Worm (Caenorhabditis elegans) whole organism, young adult: ENCODE measurements around the gene F58F9.4.

ENCODE experiments used
- T07F8.4 ChIP-seq: sonication (generic microtip); optimal IDR thresholded peaks from 2 replicates; lab custom pipeline; 2016; ENCODE audit warnings: mild to moderate bottlenecking, missing genetic modification characterization, moderate library complexity, missing compliant biosample characterization
- T26A5.8 ChIP-seq: sonication (generic microtip); optimal IDR thresholded peaks from 2 replicates; lab custom pipeline; 2016; ENCODE audit warnings: missing genetic modification characterization, missing compliant biosample characterization
- aptf-3 ChIP-seq: fragments of 200-800 bp; sonication (Bioruptor generic); IDR thresholded peaks from 2 replicates; pipeline ENCODE4 v1.3.6; 2022; ENCODE audit warnings: missing genetic modification characterization, missing compliant biosample characterization
- dox-1 ChIP-seq: fragments of 200-800 bp; sonication (Bioruptor generic); IDR thresholded peaks from 2 replicates; pipeline ENCODE4 v1.3.6; 2022; ENCODE audit warnings: missing genetic modification reagents, missing genetic modification characterization, missing compliant biosample characterization
- dpl-1 ChIP-seq: fragments of 150-350 bp; optimal IDR thresholded peaks from 2 replicates; lab custom pipeline; 2014; ENCODE audit warnings: missing biosample characterization, missing genetic modification reagents, missing genetic modification characterization
- efl-1 ChIP-seq: fragments of 150-350 bp; optimal IDR thresholded peaks from 2 replicates; lab custom pipeline; 2014; ENCODE audit warnings: missing biosample characterization, missing genetic modification reagents, missing genetic modification characterization
- hsf-1 ChIP-seq: fragments of 200-800 bp; sonication (Bioruptor generic); IDR thresholded peaks from 2 replicates; pipeline ENCODE4 v1.3.6; 2022; ENCODE audit warnings: missing genetic modification reagents, missing genetic modification characterization, missing compliant biosample characterization
- lin-35 ChIP-seq, 3 experiments: fragments of 150-350 bp in 2 of 3; sonication (generic microtip) in 1 of 3; optimal IDR thresholded peaks; 2 replicates each; lab custom pipeline; 2014 to 2018; ENCODE audit warnings: missing biosample characterization in 3 of 3, missing genetic modification characterization in 3 of 3, missing genetic modification reagents in 3 of 3
- lir-1 ChIP-seq: fragments of 200-800 bp; sonication (Bioruptor generic); conservative IDR thresholded peaks from 2 replicates; pipeline ENCODE4 v1.3.6; 2022; ENCODE audit warnings: missing genetic modification reagents, missing genetic modification characterization, missing compliant biosample characterization
- nhr-27 ChIP-seq: fragments of 200-800 bp; sonication (Bioruptor generic); optimal IDR thresholded peaks from 2 replicates; lab custom pipeline; 2018; ENCODE audit warnings: mild to moderate bottlenecking, missing genetic modification characterization, moderate library complexity, missing compliant biosample characterization
- rec-8 ChIP-seq, 2 experiments: sonication (generic microtip); optimal IDR thresholded peaks; 2 replicates each; lab custom pipeline; 2016; ENCODE audit warnings: mild to moderate bottlenecking in 2 of 2, missing genetic modification characterization in 2 of 2, missing genetic modification reagents in 2 of 2, missing genotype in 2 of 2, missing biosample characterization in 1 of 2, missing compliant biosample characterization in 1 of 2, moderate library complexity in 1 of 2
- unc-130 ChIP-seq: sonication (generic microtip); optimal IDR thresholded peaks from 2 replicates; lab custom pipeline; 2016; ENCODE audit warnings: missing genetic modification reagents, missing genetic modification characterization, missing compliant biosample characterization
- unc-62 ChIP-seq: fragments of 150-350 bp; optimal IDR thresholded peaks from 2 replicates; lab custom pipeline; 2014; ENCODE audit warnings: missing biosample characterization, missing genetic modification reagents, missing genetic modification characterization
- ztf-18 ChIP-seq: sonication (generic microtip); optimal IDR thresholded peaks from 2 replicates; lab custom pipeline; 2016; ENCODE audit warnings: missing genotype, mild to moderate bottlenecking, missing genetic modification characterization, missing compliant biosample characterization

- TF ChIP-seq unc-62 (GFP tag; lab: Kevin White, UChicago) (no peak), rec-8 (tag; optimal IDR thresholded peaks at IDR 0.05; lab: Kevin White, UChicago) (no peak), lin-35 (GFP tag; optimal IDR thresholded peaks at IDR 0.05; lab: Kevin White, UChicago) (no peak), hsf-1 (GFP tag; lab: Robert Waterston, UW) (no peak), efl-1 (GFP tag; lab: Kevin White, UChicago) (no peak), T07F8.4 (no peak), dpl-1 (GFP tag; lab: Kevin White, UChicago) (no peak), unc-130 (GFP tag; lab: Kevin White, UChicago) (no peak), lir-1 (GFP tag; lab: Robert Waterston, UW) (no peak), T26A5.8 (tag; lab: Kevin White, UChicago) (no peak), nhr-27 (tag; lab: Kevin White, UChicago) (no peak), aptf-3 (GFP tag; lab: Robert Waterston, UW) (no peak), dox-1 (GFP tag; lab: Robert Waterston, UW) (no peak), ztf-18 (tag; lab: Kevin White, UChicago) (no peak)
Measured at ce11 chrIV:6271923-6272322, 41.1 kb downstream of the F58F9.4 start, which contains the start of gene srv-31.
